Worm (Caenorhabditis elegans) whole organism, young adult: Measurements from ENCODE around the gene C11D2.7.

ENCODE experiments used
- B0019.2 ChIP-seq: fragments of 200-800 bp; sonication (Bioruptor generic); conservative IDR thresholded peaks from 2 replicates; pipeline ENCODE4 v1.3.6; 2022; ENCODE audit warnings: missing genetic modification reagents, missing genetic modification characterization, missing compliant biosample characterization
- B0261.1 ChIP-seq: sonication (generic microtip); optimal IDR thresholded peaks from 2 replicates; lab custom pipeline; 2016; ENCODE audit warnings: mild to moderate bottlenecking, missing genetic modification characterization, moderate library complexity, missing compliant biosample characterization
- B0336.3 ChIP-seq: fragments of 200-800 bp; sonication (Bioruptor generic); IDR thresholded peaks from 2 replicates; pipeline ENCODE4 v1.3.6; 2022; ENCODE audit warnings: missing genetic modification characterization, missing compliant biosample characterization
- C06A6.2 ChIP-seq: fragments of 200-800 bp; sonication (Bioruptor generic); conservative IDR thresholded peaks from 2 replicates; pipeline ENCODE4 v1.3.6; 2022; ENCODE audit warnings: missing genetic modification characterization, missing compliant biosample characterization
- C17E4.6 ChIP-seq: fragments of 200-800 bp; sonication (Bioruptor generic); IDR thresholded peaks from 2 replicates; pipeline ENCODE4 v1.3.6; 2022; ENCODE audit warnings: missing genetic modification reagents, missing genetic modification characterization, missing compliant biosample characterization
- F22D6.2 ChIP-seq: sonication (generic microtip); optimal IDR thresholded peaks from 2 replicates; lab custom pipeline; 2016; ENCODE audit warnings: mild to moderate bottlenecking, missing genetic modification characterization, missing compliant biosample characterization
- F33H1.4 ChIP-seq: fragments of 200-800 bp; sonication (Bioruptor generic); IDR thresholded peaks from 2 replicates; pipeline ENCODE4 v1.3.6; 2022; ENCODE audit warnings: missing genetic modification reagents, missing genetic modification characterization, missing compliant biosample characterization
- F57A8.1 ChIP-seq: fragments of 200-800 bp; sonication (Bioruptor generic); optimal IDR thresholded peaks from 2 replicates; lab custom pipeline; 2018; ENCODE audit warnings: mild to moderate bottlenecking, missing genetic modification characterization, moderate library complexity, missing compliant biosample characterization
- K11D2.4 ChIP-seq: fragments of 200-800 bp; sonication (Bioruptor generic); IDR thresholded peaks from 2 replicates; pipeline ENCODE4 v1.3.6; 2022; ENCODE audit warnings: missing genetic modification reagents, missing genetic modification characterization, missing compliant biosample characterization
- Y79H2A.3 ChIP-seq: fragments of 200-800 bp; sonication (Bioruptor generic); conservative IDR thresholded peaks from 2 replicates; pipeline ENCODE4 v1.3.6; 2022; ENCODE audit warnings: missing genetic modification reagents, missing genetic modification characterization, missing compliant biosample characterization
- ama-1 ChIP-seq, 3 experiments: fragments of 150-350 bp in 1 of 3; sonication (generic microtip) in 2 of 3; optimal IDR thresholded peaks; 2 replicates each; lab custom pipeline; 2014 to 2018; ENCODE audit warnings: missing biosample characterization in 2 of 3, missing genetic modification characterization in 2 of 3, missing genetic modification reagents in 2 of 3
- attf-3 ChIP-seq: fragments of 200-800 bp; sonication (Bioruptor generic); conservative IDR thresholded peaks from 2 replicates; pipeline ENCODE4 v1.3.6; 2022; ENCODE audit warnings: missing genetic modification reagents, missing genetic modification characterization, missing compliant biosample characterization
- bed-1 ChIP-seq: fragments of 200-800 bp; sonication (Bioruptor generic); IDR thresholded peaks from 2 replicates; pipeline ENCODE4 v1.3.6; 2022; ENCODE audit warnings: missing genetic modification reagents, missing genetic modification characterization, missing compliant biosample characterization
- bed-2 ChIP-seq: fragments of 200-800 bp; sonication (Bioruptor generic); IDR thresholded peaks from 2 replicates; pipeline ENCODE4 v1.3.6; 2022; ENCODE audit warnings: missing genetic modification reagents, missing genetic modification characterization, missing compliant biosample characterization
- ccch-3 ChIP-seq: fragments of 200-800 bp; sonication (Bioruptor generic); optimal IDR thresholded peaks from 2 replicates; lab custom pipeline; 2018; ENCODE audit warnings: mild to moderate bottlenecking, missing genetic modification characterization, missing compliant biosample characterization
- cebp-1 ChIP-seq, 2 experiments: fragments of 200-800 bp in 1 of 2; sonication (Bioruptor generic) in 1 of 2; sonication (generic microtip) in 1 of 2; IDR thresholded peaks in 1 of 2; optimal IDR thresholded peaks in 1 of 2; 2 replicates each; pipeline versions ENCODE4 v1.3.6 to Lab custom; 2017 to 2022; ENCODE audit warnings: missing compliant biosample characterization in 2 of 2, missing genetic modification characterization in 2 of 2, mild to moderate bottlenecking in 1 of 2, missing genetic modification reagents in 1 of 2, moderate library complexity in 1 of 2
- ceh-100 ChIP-seq: fragments of 200-800 bp; sonication (Bioruptor generic); IDR thresholded peaks from 2 replicates; pipeline ENCODE4 v1.3.6; 2022; ENCODE audit warnings: missing genetic modification reagents, missing genetic modification characterization, missing compliant biosample characterization
- ceh-58 ChIP-seq: fragments of 200-800 bp; sonication (Bioruptor generic); IDR thresholded peaks from 2 replicates; pipeline ENCODE4 v1.3.6; 2022; ENCODE audit warnings: missing genetic modification characterization, missing compliant biosample characterization
- ceh-79 ChIP-seq: sonication (generic microtip); optimal IDR thresholded peaks from 2 replicates; lab custom pipeline; 2017; ENCODE audit warnings: mild to moderate bottlenecking, missing genetic modification characterization, missing compliant biosample characterization
- ceh-91 ChIP-seq: fragments of 200-800 bp; sonication (Bioruptor generic); IDR thresholded peaks from 2 replicates; pipeline ENCODE4 v1.3.6; 2022; ENCODE audit warnings: missing genetic modification reagents, missing genetic modification characterization, missing compliant biosample characterization
- die-1 ChIP-seq: sonication (generic microtip); optimal IDR thresholded peaks from 2 replicates; lab custom pipeline; 2016; ENCODE audit warnings: missing genotype, mild to moderate bottlenecking, missing genetic modification characterization, missing compliant biosample characterization
- dox-1 ChIP-seq: fragments of 200-800 bp; sonication (Bioruptor generic); IDR thresholded peaks from 2 replicates; pipeline ENCODE4 v1.3.6; 2022; ENCODE audit warnings: missing genetic modification reagents, missing genetic modification characterization, missing compliant biosample characterization
- dpl-1 ChIP-seq: fragments of 150-350 bp; optimal IDR thresholded peaks from 2 replicates; lab custom pipeline; 2014; ENCODE audit warnings: missing biosample characterization, missing genetic modification reagents, missing genetic modification characterization
- efl-1 ChIP-seq: fragments of 150-350 bp; optimal IDR thresholded peaks from 2 replicates; lab custom pipeline; 2014; ENCODE audit warnings: missing biosample characterization, missing genetic modification reagents, missing genetic modification characterization
- ekl-4 ChIP-seq: fragments of 200-800 bp; sonication (Bioruptor generic); IDR thresholded peaks from 2 replicates; pipeline ENCODE4 v1.3.6; 2022; ENCODE audit warnings: missing genetic modification reagents, missing genetic modification characterization, missing compliant biosample characterization
- him-1 ChIP-seq: sonication (generic microtip); optimal IDR thresholded peaks from 2 replicates; lab custom pipeline; 2016; ENCODE audit warnings: missing genotype, missing genetic modification reagents, missing genetic modification characterization, missing compliant biosample characterization
- let-526 ChIP-seq: fragments of 200-800 bp; sonication (Bioruptor generic); IDR thresholded peaks from 2 replicates; pipeline ENCODE4 v1.3.6; 2022; ENCODE audit warnings: missing genetic modification reagents, missing genetic modification characterization, missing compliant biosample characterization
- lin-26 ChIP-seq: fragments of 200-800 bp; sonication (Bioruptor generic); IDR thresholded peaks from 2 replicates; pipeline ENCODE4 v1.3.6; 2022; ENCODE audit warnings: missing genetic modification reagents, missing genetic modification characterization, missing compliant biosample characterization
- lin-40 ChIP-seq: sonication (generic microtip); optimal IDR thresholded peaks from 2 replicates; lab custom pipeline; 2016; ENCODE audit warnings: missing genetic modification characterization, mild to moderate bottlenecking, missing compliant biosample characterization, missing genotype, missing genetic modification reagents
- lin-54 ChIP-seq: fragments of 200-800 bp; sonication (Bioruptor generic); optimal IDR thresholded peaks from 2 replicates; lab custom pipeline; 2018; ENCODE audit warnings: mild to moderate bottlenecking, missing genetic modification characterization, missing compliant biosample characterization
- madf-3 ChIP-seq: fragments of 200-800 bp; sonication (Bioruptor generic); IDR thresholded peaks from 2 replicates; pipeline ENCODE4 v1.3.6; 2022; ENCODE audit warnings: missing genetic modification reagents, missing genetic modification characterization, missing compliant biosample characterization
- madf-6 ChIP-seq: fragments of 200-800 bp; sonication (Bioruptor generic); IDR thresholded peaks from 2 replicates; pipeline ENCODE4 v1.3.6; 2022; ENCODE audit warnings: missing genetic modification reagents, missing genetic modification characterization, missing compliant biosample characterization
- mcd-1 ChIP-seq: fragments of 200-800 bp; sonication (Bioruptor generic); IDR thresholded peaks from 2 replicates; pipeline ENCODE4 v1.3.6; 2022; ENCODE audit warnings: missing genetic modification reagents, missing genetic modification characterization, missing compliant biosample characterization
- mes-4 ChIP-seq: sonication (generic microtip); optimal IDR thresholded peaks from 2 replicates; lab custom pipeline; 2016; ENCODE audit warnings: missing genotype, missing genetic modification characterization, missing compliant biosample characterization
- mxl-1 ChIP-seq: sonication (generic microtip); optimal IDR thresholded peaks from 2 replicates; lab custom pipeline; 2016; ENCODE audit warnings: missing genetic modification characterization, missing compliant biosample characterization
- nhr-120 ChIP-seq: fragments of 200-800 bp; sonication (Bioruptor generic); IDR thresholded peaks from 2 replicates; pipeline ENCODE4 v1.3.6; 2022; ENCODE audit warnings: missing genetic modification characterization, missing compliant biosample characterization
- nhr-80 ChIP-seq: sonication (generic microtip); optimal IDR thresholded peaks from 2 replicates; lab custom pipeline; 2016; ENCODE audit warnings: missing genetic modification characterization, missing compliant biosample characterization
- rcor-1 ChIP-seq: fragments of 200-800 bp; sonication (Bioruptor generic); IDR thresholded peaks from 2 replicates; pipeline ENCODE4 v1.3.6; 2022; ENCODE audit warnings: missing genetic modification reagents, missing genetic modification characterization, missing compliant biosample characterization
- rec-8 ChIP-seq, 2 experiments: sonication (generic microtip); optimal IDR thresholded peaks; 2 replicates each; lab custom pipeline; 2016; ENCODE audit warnings: mild to moderate bottlenecking in 2 of 2, missing genetic modification characterization in 2 of 2, missing genetic modification reagents in 2 of 2, missing genotype in 2 of 2, missing biosample characterization in 1 of 2, missing compliant biosample characterization in 1 of 2, moderate library complexity in 1 of 2
- repo-1 ChIP-seq: sonication (generic microtip); optimal IDR thresholded peaks from 2 replicates; lab custom pipeline; 2017; ENCODE audit warnings: mild to moderate bottlenecking, missing genetic modification characterization, missing compliant biosample characterization
- tbx-9 ChIP-seq: sonication (generic microtip); optimal IDR thresholded peaks from 2 replicates; lab custom pipeline; 2016; ENCODE audit warnings: borderline replicate concordance, missing genetic modification characterization, inconsistent platforms, missing compliant biosample characterization
- tlf-1 ChIP-seq: fragments of 200-800 bp; sonication (Bioruptor generic); optimal IDR thresholded peaks from 2 replicates; lab custom pipeline; 2018; ENCODE audit warnings: mild to moderate bottlenecking, missing genetic modification characterization, missing compliant biosample characterization
- ztf-6 ChIP-seq: fragments of 200-800 bp; sonication (Bioruptor generic); IDR thresholded peaks from 2 replicates; pipeline ENCODE4 v1.3.6; 2022; ENCODE audit warnings: missing genetic modification reagents, missing genetic modification characterization, missing compliant biosample characterization

C11D2.7 gene

ce11 chrIV:6130437-6130836 is 24.8 kb downstream of the C11D2.7 start:
- no peak for TF ChIP-seq madf-3 (GFP tag; lab: Robert Waterston, UW)
- TF ChIP-seq attf-3 (GFP tag; lab: Robert Waterston, UW), result no peak
- no peak for TF ChIP-seq mes-4 (tag; lab: Kevin White, UChicago)
- no peak for TF ChIP-seq bed-1 (GFP tag; lab: Robert Waterston, UW)
- no peak for TF ChIP-seq ekl-4 (GFP tag; lab: Robert Waterston, UW)
- no peak for TF ChIP-seq B0019.2 (GFP tag; lab: Robert Waterston, UW)
- no peak for TF ChIP-seq ccch-3 (GFP tag; lab: Kevin White, UChicago)
- no peak for TF ChIP-seq ama-1 (optimal IDR thresholded peaks at IDR 0.05; lab: Kevin White, UChicago)
- no peak for TF ChIP-seq ama-1 (GFP tag; optimal IDR thresholded peaks at IDR 0.05; lab: Kevin White, UChicago)
- TF ChIP-seq F22D6.2, result no peak
- TF ChIP-seq C17E4.6 (GFP tag; lab: Robert Waterston, UW), result no peak
- no peak for TF ChIP-seq cebp-1 (GFP tag; IDR thresholded peaks at IDR 0.05; lab: Robert Waterston, UW)
- no peak for TF ChIP-seq cebp-1 (tag; optimal IDR thresholded peaks at IDR 0.05; lab: Kevin White, UChicago)
- TF ChIP-seq ceh-79, result no peak
- no peak for TF ChIP-seq nhr-80
- TF ChIP-seq lin-54, result no peak
- no peak for TF ChIP-seq dpl-1 (GFP tag; lab: Kevin White, UChicago)
- TF ChIP-seq efl-1 (GFP tag; lab: Kevin White, UChicago), result no peak
- no peak for TF ChIP-seq rec-8 (tag; optimal IDR thresholded peaks at IDR 0.05; lab: Kevin White, UChicago)
- no peak for TF ChIP-seq rcor-1 (GFP tag; lab: Robert Waterston, UW)
- TF ChIP-seq mxl-1 (tag; lab: Kevin White, UChicago), result no peak

ce11 chrIV:6127252-6127930 is 27.8 kb downstream of the C11D2.7 start, which contains the start of gene M03D4.4:
M03D4.4 (minus strand) TSS chrIV:6127302.
- TF ChIP-seq ama-1 (optimal IDR thresholded peaks at IDR 0.05; lab: Kevin White, UChicago) (no peak), ama-1 (GFP tag; optimal IDR thresholded peaks at IDR 0.05; lab: Kevin White, UChicago) (no peak), tbx-9 (tag; lab: Kevin White, UChicago) (no peak), B0336.3 (no peak), B0261.1 (no peak), ceh-79 (no peak)
- TF ChIP-seq, all 124 proteins: peak for 0

ce11 chrIV:6117741-6118265 is 37.4 kb downstream of the C11D2.7 start, which contains the start of gene zen-4:
zen-4 (plus strand) TSS chrIV:6118215.
- TF ChIP-seq nhr-120 (no peak), K11D2.4 (GFP tag; lab: Robert Waterston, UW) (no peak), ceh-58 (GFP tag; lab: Robert Waterston, UW) (no peak), lin-26 (GFP tag; lab: Robert Waterston, UW) (peak; percentile 84), ceh-100 (GFP tag; lab: Robert Waterston, UW) (peak; percentile 33; the same call in 1 of the 2 replicates), ceh-91 (peak; percentile 83), him-1 (tag; lab: Kevin White, UChicago) (peak; percentile 93), Y79H2A.3 (GFP tag; lab: Robert Waterston, UW) (no peak), C06A6.2 (GFP tag; lab: Robert Waterston, UW) (no peak), madf-6 (GFP tag; lab: Robert Waterston, UW) (peak; percentile 91), ztf-6 (GFP tag; lab: Robert Waterston, UW) (no peak), dox-1 (no peak; the same call in 1 of the 2 replicates), efl-1 (GFP tag; lab: Kevin White, UChicago) (peak; percentile 70), tlf-1 (peak; percentile 93), ekl-4 (GFP tag; lab: Robert Waterston, UW) (peak; percentile 92), let-526 (peak; percentile 69; the same call in 1 of the 2 replicates), F57A8.1 (no peak), repo-1 (tag; lab: Kevin White, UChicago) (peak; percentile 82), rec-8 (tag; optimal IDR thresholded peaks at IDR 0.05; lab: Kevin White, UChicago) (peak; percentile 30 to 72), die-1 (tag; lab: Kevin White, UChicago) (no peak), lin-54 (peak; percentile 92), bed-2 (GFP tag; lab: Robert Waterston, UW) (no peak), F33H1.4 (peak; percentile 89), lin-40 (tag; lab: Kevin White, UChicago) (no peak), mcd-1 (GFP tag; lab: Robert Waterston, UW) (peak; percentile 85), ccch-3 (GFP tag; lab: Kevin White, UChicago) (no peak)
